Fruit fly (Drosophila melanogaster) whole organism, embryonic: Measurements from ENCODE around the gene Gycalpha99B.
A peak's percentile ranks its signal among the peaks of the same experiment; 100 is the strongest.

Source experiments
- Ada2b ChIP-seq: fragments of 200-800 bp; sonication (Bioruptor generic); IDR thresholded peaks from 2 replicates; pipeline ENCODE4 v1.3.6; 2022; ENCODE audit warnings: missing biosample characterization, missing genetic modification characterization
- Awh ChIP-seq: fragments of 200-800 bp; sonication (Bioruptor generic); IDR thresholded peaks from 2 replicates; pipeline ENCODE4, ENCODE4 v1.3.6; 2022; ENCODE audit warnings: missing biosample characterization, missing genetic modification characterization
- B-H2 ChIP-seq: fragments of 200-800 bp; sonication (Bioruptor generic); optimal IDR thresholded peaks from 2 replicates; lab custom pipeline; 2018; ENCODE audit warnings: missing biosample characterization, mild to moderate bottlenecking, missing genetic modification characterization
- CG10543 ChIP-seq: fragments of 200-800 bp; sonication (Bioruptor generic); optimal IDR thresholded peaks from 3 replicates; lab custom pipeline; 2017; ENCODE audit warnings: missing biosample characterization, mild to moderate bottlenecking, missing genetic modification characterization, moderate library complexity
- CG11398 ChIP-seq: fragments of 200-800 bp; sonication (Bioruptor generic); optimal IDR thresholded peaks from 2 replicates; lab custom pipeline; 2016; ENCODE audit warnings: missing biosample characterization, missing genetic modification characterization
- CG15073 ChIP-seq: fragments of 200-800 bp; sonication (Bioruptor generic); optimal IDR thresholded peaks from 2 replicates; lab custom pipeline; 2016; ENCODE audit warnings: missing biosample characterization, missing genetic modification characterization
- CG1602 ChIP-seq: fragments of 200-800 bp; sonication (Bioruptor generic); optimal IDR thresholded peaks from 3 replicates; lab custom pipeline; 2016; ENCODE audit warnings: missing biosample characterization, missing genetic modification characterization
- CG16779 ChIP-seq: fragments of 200-800 bp; sonication (Bioruptor generic); IDR thresholded peaks from 2 replicates; pipeline ENCODE4 v1.3.6; 2022; ENCODE audit warnings: missing biosample characterization, missing genetic modification characterization
- CG17802 ChIP-seq: fragments of 200-800 bp; sonication (Bioruptor generic); optimal IDR thresholded peaks from 2 replicates; lab custom pipeline; 2018; ENCODE audit warnings: missing biosample characterization, mild to moderate bottlenecking, missing genetic modification characterization, moderate library complexity
- CG31388 ChIP-seq: fragments of 200-800 bp; sonication (Bioruptor generic); optimal IDR thresholded peaks from 2 replicates; lab custom pipeline; 2016; ENCODE audit warnings: missing biosample characterization, missing genetic modification characterization
- CG32772 ChIP-seq: fragments of 200-800 bp; sonication (Bioruptor generic); IDR thresholded peaks from 2 replicates; pipeline ENCODE4 v1.3.6; 2022; ENCODE audit warnings: missing biosample characterization, missing genetic modification characterization
- CG34422 ChIP-seq: fragments of 200-800 bp; sonication (Bioruptor generic); IDR thresholded peaks from 3 replicates; pipeline ENCODE4 v1.3.6; 2022; ENCODE audit warnings: missing biosample characterization, missing genetic modification characterization
- CG3726 ChIP-seq: fragments of 200-800 bp; sonication (Bioruptor generic); IDR thresholded peaks from 3 replicates; pipeline ENCODE4, ENCODE4 v1.3.6; 2022; ENCODE audit warnings: missing biosample characterization, missing genetic modification characterization
- CG42726 ChIP-seq: fragments of 200-800 bp; sonication (Bioruptor generic); IDR thresholded peaks from 2 replicates; pipeline ENCODE4 v1.3.6; 2022; ENCODE audit warnings: missing biosample characterization, missing genetic modification characterization; ENCODE audit not compliant: partially characterized antibody
- CG4707 ChIP-seq: fragments of 200-800 bp; sonication (Bioruptor generic); optimal IDR thresholded peaks from 2 replicates; lab custom pipeline; 2018; ENCODE audit warnings: missing biosample characterization, mild to moderate bottlenecking, missing genetic modification characterization, moderate library complexity
- CG5180 ChIP-seq: fragments of 200-800 bp; sonication (Bioruptor generic); optimal IDR thresholded peaks from 3 replicates; lab custom pipeline; 2017; ENCODE audit warnings: missing biosample characterization, missing genetic modification characterization, mild to moderate bottlenecking, moderate library complexity, missing genetic modification reagents
- CG5953 ChIP-seq: fragments of 200-800 bp; sonication (Bioruptor generic); IDR thresholded peaks from 2 replicates; pipeline ENCODE4 v1.3.6; 2022; ENCODE audit warnings: missing biosample characterization, missing genetic modification characterization
- CG6791 ChIP-seq: fragments of 200-800 bp; sonication (Bioruptor generic); IDR thresholded peaks from 3 replicates; pipeline ENCODE4 v1.3.6; 2022; ENCODE audit warnings: missing biosample characterization, missing genetic modification characterization; ENCODE audit not compliant: partially characterized antibody
- CG9932 ChIP-seq: fragments of 200-800 bp; sonication (Bioruptor generic); IDR thresholded peaks from 2 replicates; pipeline ENCODE4 v1.3.6; 2022; ENCODE audit warnings: missing biosample characterization, missing genetic modification characterization
- CHES-1-like ChIP-seq: fragments of 200-800 bp; sonication (Bioruptor generic); optimal IDR thresholded peaks from 2 replicates; lab custom pipeline; 2016; ENCODE audit warnings: missing biosample characterization, missing genetic modification characterization
- Dbx ChIP-seq: fragments of 200-800 bp; sonication (Bioruptor generic); IDR thresholded peaks from 3 replicates; pipeline ENCODE4 v1.3.6; 2022; ENCODE audit warnings: missing biosample characterization, missing genetic modification characterization
- Dip2 ChIP-seq: fragments of 200-800 bp; sonication (Bioruptor generic); IDR thresholded peaks from 2 replicates; pipeline ENCODE4 v1.3.6; 2022; ENCODE audit warnings: missing biosample characterization, missing genetic modification characterization
- E2f1 ChIP-seq: fragments of 200-800 bp; sonication (Bioruptor generic); IDR thresholded peaks from 2 replicates; pipeline ENCODE4 v1.3.6; 2022; ENCODE audit warnings: missing biosample characterization, missing genetic modification characterization
- Ets97D ChIP-seq: fragments of 200-800 bp; sonication (Bioruptor generic); optimal IDR thresholded peaks from 3 replicates; lab custom pipeline; 2016; ENCODE audit warnings: missing biosample characterization, missing genetic modification characterization
- GATAe ChIP-seq: fragments of 200-800 bp; sonication (Bioruptor generic); conservative IDR thresholded peaks from 2 replicates; pipeline ENCODE4 v1.3.6; 2022; ENCODE audit warnings: missing biosample characterization, missing genetic modification characterization
- H2.0 ChIP-seq: fragments of 200-800 bp; sonication (Bioruptor generic); IDR thresholded peaks from 2 replicates; pipeline ENCODE4 v1.3.6; 2022; ENCODE audit warnings: missing biosample characterization, missing genetic modification characterization
- Jarid2 ChIP-seq: fragments of 200-800 bp; sonication (Bioruptor generic); optimal IDR thresholded peaks from 3 replicates; lab custom pipeline; 2017; ENCODE audit warnings: mild to moderate bottlenecking, missing biosample characterization, missing genetic modification reagents, missing genetic modification characterization
- Meics ChIP-seq: fragments of 200-800 bp; sonication (Bioruptor generic); optimal IDR thresholded peaks from 2 replicates; lab custom pipeline; 2017; ENCODE audit warnings: missing biosample characterization, mild to moderate bottlenecking, missing genetic modification characterization
- Mes4 ChIP-seq: fragments of 200-800 bp; sonication (Bioruptor generic); optimal IDR thresholded peaks from 2 replicates; lab custom pipeline; 2016; ENCODE audit warnings: missing biosample characterization, missing genetic modification characterization
- NC2β ChIP-seq: fragments of 200-800 bp; sonication (Bioruptor generic); optimal IDR thresholded peaks from 2 replicates; lab custom pipeline; 2016; ENCODE audit warnings: missing biosample characterization, missing genetic modification characterization
- NFAT ChIP-seq: fragments of 200-800 bp; sonication (Bioruptor generic); IDR thresholded peaks from 2 replicates; pipeline ENCODE4 v1.3.6; 2022; ENCODE audit warnings: missing biosample characterization, missing genetic modification characterization
- Stat92E ChIP-seq, 3 experiments: fragments of >200 bp in 2 of 3; fragments of 200-800 bp in 1 of 3; sonication (Bioruptor generic) in 1 of 3; optimal IDR thresholded peaks; 2 replicates each; lab custom pipeline; 2017 to 2019; ENCODE audit warnings: missing biosample characterization in 3 of 3, missing genetic modification characterization in 3 of 3, mild to moderate bottlenecking in 1 of 3, moderate library complexity in 1 of 3
- Usf ChIP-seq: fragments of 200-800 bp; sonication (Bioruptor generic); optimal IDR thresholded peaks from 2 replicates; lab custom pipeline; 2017; ENCODE audit warnings: missing genotype, missing biosample characterization, missing genetic modification characterization
- bbx ChIP-seq: fragments of 200-800 bp; sonication (Bioruptor generic); IDR thresholded peaks from 2 replicates; pipeline ENCODE4 v1.3.6; 2022; ENCODE audit warnings: missing biosample characterization, missing genetic modification characterization; ENCODE audit not compliant: partially characterized antibody
- cas ChIP-seq: fragments of 200-800 bp; sonication (Bioruptor generic); IDR thresholded peaks from 2 replicates; pipeline ENCODE4 v1.3.6; 2022; ENCODE audit warnings: missing biosample characterization, missing genetic modification characterization
- caup ChIP-seq: fragments of 200-800 bp; sonication (Bioruptor generic); optimal IDR thresholded peaks from 3 replicates; lab custom pipeline; 2017; ENCODE audit warnings: missing biosample characterization, mild to moderate bottlenecking, missing genetic modification characterization, moderate library complexity; ENCODE audit not compliant: severe bottlenecking
- chif ChIP-seq, 2 experiments: fragments of 200-800 bp; sonication (Bioruptor generic); optimal IDR thresholded peaks; 3 replicates each; lab custom pipeline; 2016; ENCODE audit warnings: missing biosample characterization in 2 of 2, missing genetic modification characterization in 2 of 2
- eve ChIP-seq, 2 experiments: fragments of >200 bp; optimal IDR thresholded peaks; 2 replicates each; lab custom pipeline; 2017; ENCODE audit warnings: missing biosample characterization in 2 of 2, missing genetic modification characterization in 2 of 2
- gcm ChIP-seq: fragments of 200-800 bp; sonication (Bioruptor generic); optimal IDR thresholded peaks from 2 replicates; lab custom pipeline; 2019; ENCODE audit warnings: missing biosample characterization, mild to moderate bottlenecking, missing genetic modification characterization, moderate library complexity
- grau ChIP-seq: fragments of 200-800 bp; optimal IDR thresholded peaks from 3 replicates; lab custom pipeline; 2019; ENCODE audit warnings: missing biosample characterization, mild to moderate bottlenecking, missing genetic modification characterization, moderate library complexity
- grn ChIP-seq: fragments of 200-800 bp; sonication (Bioruptor generic); optimal IDR thresholded peaks from 3 replicates; lab custom pipeline; 2017; ENCODE audit warnings: missing biosample characterization, missing genetic modification characterization
- h ChIP-seq: fragments of >200 bp; optimal IDR thresholded peaks from 2 replicates; lab custom pipeline; 2017
- ind ChIP-seq: fragments of 200-800 bp; sonication (Bioruptor generic); optimal IDR thresholded peaks from 3 replicates; lab custom pipeline; 2016; ENCODE audit warnings: missing biosample characterization, missing genetic modification characterization
- inv ChIP-seq: fragments of 200-800 bp; sonication (Bioruptor generic); IDR thresholded peaks from 2 replicates; pipeline ENCODE4 v1.3.6; 2022; ENCODE audit warnings: missing biosample characterization, missing genetic modification characterization; ENCODE audit not compliant: partially characterized antibody
- ken ChIP-seq: fragments of 200-800 bp; sonication (Bioruptor generic); IDR thresholded peaks from 3 replicates; pipeline ENCODE4 v1.3.6; 2022; ENCODE audit warnings: missing biosample characterization, missing genetic modification characterization
- mirr ChIP-seq: fragments of 200-800 bp; sonication (Bioruptor generic); optimal IDR thresholded peaks from 3 replicates; lab custom pipeline; 2018; ENCODE audit warnings: missing biosample characterization, mild to moderate bottlenecking, missing genetic modification characterization
- pfk ChIP-seq: fragments of 200-800 bp; sonication (Bioruptor generic); optimal IDR thresholded peaks from 2 replicates; lab custom pipeline; 2018; ENCODE audit warnings: missing biosample characterization, mild to moderate bottlenecking, missing genetic modification characterization, moderate library complexity
- phol ChIP-seq: fragments of 200-800 bp; sonication (Bioruptor generic); optimal IDR thresholded peaks from 3 replicates; lab custom pipeline; 2018; ENCODE audit warnings: missing biosample characterization, mild to moderate bottlenecking, missing genetic modification characterization, moderate library complexity
- sc ChIP-seq, 3 experiments: fragments of >200 bp in 2 of 3; fragments of 200-800 bp in 1 of 3; sonication (Bioruptor generic) in 1 of 3; optimal IDR thresholded peaks; 2 replicates in 2 of 3; 3 replicates in 1 of 3; lab custom pipeline; 2017; ENCODE audit warnings: mild to moderate bottlenecking in 1 of 3, missing biosample characterization in 1 of 3, missing genetic modification characterization in 1 of 3, missing genetic modification reagents in 1 of 3
- sug ChIP-seq: fragments of 200-800 bp; optimal IDR thresholded peaks from 2 replicates; lab custom pipeline; 2019; ENCODE audit warnings: missing biosample characterization, mild to moderate bottlenecking, missing genetic modification characterization, moderate library complexity
- toy ChIP-seq: fragments of 200-800 bp; sonication (Bioruptor generic); IDR thresholded peaks from 2 replicates; pipeline ENCODE4 v1.3.6; 2022; ENCODE audit warnings: missing biosample characterization, missing genetic modification characterization
- zen2 ChIP-seq: fragments of 200-800 bp; sonication (Bioruptor generic); IDR thresholded peaks from 3 replicates; pipeline ENCODE4 v1.3.6; 2022; ENCODE audit warnings: missing biosample characterization, missing genetic modification characterization; ENCODE audit not compliant: partially characterized antibody

Gycalpha99B gene

DNA sequence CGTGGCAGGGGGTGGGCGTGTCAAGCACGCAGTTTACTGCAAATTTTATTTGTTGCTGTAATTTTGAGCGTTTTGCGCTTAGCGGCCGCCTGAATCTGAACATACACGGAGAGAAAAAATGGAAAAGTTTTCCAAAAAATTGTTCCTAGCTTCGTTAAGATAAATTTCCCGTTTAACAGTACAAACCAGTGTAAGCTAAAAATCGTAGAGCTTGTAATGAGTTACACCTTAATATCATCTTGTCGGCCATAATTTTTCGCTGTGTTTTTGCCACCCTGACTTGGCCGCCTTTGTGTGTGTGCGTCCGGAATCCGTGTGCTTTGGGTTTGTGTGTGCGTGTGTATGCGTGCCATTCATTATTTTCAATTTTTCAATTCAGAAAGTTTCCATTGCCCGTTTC is 30.8 kb upstream of the Gycalpha99B start (continued):
- TF ChIP-seq CG1602 (no peak), CG34422 (no peak), CHES-1-like (peak; percentile 22), grn (no peak), CG17802 (tag; lab: Kevin White, UChicago) (no peak), CG15073 (GFP tag; lab: Kevin White, UChicago) (no peak), CG11398 (GFP tag; lab: Kevin White, UChicago) (no peak), zen2 (GFP tag; lab: Robert Waterston, UW) (no peak), ind (GFP tag; lab: Kevin White, UChicago) (peak; percentile 43), toy (GFP tag; lab: Robert Waterston, UW) (no peak), chif (GFP tag; optimal IDR thresholded peaks at IDR 0.05; lab: Kevin White, UChicago) (no peak), Mes4 (GFP tag; lab: Kevin White, UChicago) (no peak), CG31388 (GFP tag; lab: Kevin White, UChicago) (no peak), gcm (GFP tag; lab: Kevin White, UChicago) (no peak), eve (GFP tag; optimal IDR thresholded peaks at IDR 0.05; lab: Kevin White, UChicago) (no peak), Dbx (0 out of 3 replicates have a peak, but pooled peaks have one; percentile 65), ken (GFP tag; lab: Robert Waterston, UW) (no peak), CG42726 (GFP tag; lab: Robert Waterston, UW) (no peak), h (lab: Kevin White, UChicago) (no peak), pfk (no peak), sc (optimal IDR thresholded peaks at IDR 0.05; lab: Kevin White, UChicago) (no peak), sc (GFP tag; optimal IDR thresholded peaks at IDR 0.05; lab: Kevin White, UChicago) (no peak), Usf (GFP tag; lab: Kevin White, UChicago) (no peak), cas (GFP tag; lab: Robert Waterston, UW) (no peak), CG32772 (GFP tag; lab: Robert Waterston, UW) (peak; percentile 28; the same call in 1 of the 2 replicates), NC2β (GFP tag; lab: Kevin White, UChicago) (no peak), Dip2 (GFP tag; lab: Robert Waterston, UW) (no peak), Ada2b (GFP tag; lab: Robert Waterston, UW) (peak; percentile 59), CG3726 (no peak), CG5953 (GFP tag; lab: Robert Waterston, UW) (no peak), B-H2 (GFP tag; lab: Kevin White, UChicago) (no peak), inv (no peak), Ets97D (GFP tag; lab: Kevin White, UChicago) (no peak), NFAT (GFP tag; lab: Robert Waterston, UW) (no peak), grau (peak; percentile 39)

DNA sequence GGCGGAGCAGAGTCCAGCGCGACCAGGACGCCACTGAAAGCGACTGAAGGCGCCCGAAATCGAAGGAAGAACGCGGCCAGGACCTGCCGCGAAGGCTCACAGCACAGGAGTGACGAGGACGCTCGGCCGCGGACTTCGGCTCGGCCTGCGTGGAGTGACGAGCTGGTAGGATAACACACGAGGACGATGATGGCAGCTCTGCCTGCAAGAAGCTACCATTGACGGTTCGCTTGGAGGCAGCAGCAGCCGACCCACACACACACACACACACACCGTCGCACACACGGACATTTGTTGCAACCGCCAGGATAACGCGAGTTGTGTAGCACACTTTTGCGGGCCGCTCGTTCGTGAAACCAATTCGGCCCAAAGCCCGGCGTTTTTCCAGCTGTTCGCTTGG is 22.4 kb upstream of the Gycalpha99B start, which contains the start of gene Dop1R2:
Dop1R2 (minus strand) TSS at position 35 of the 400 bp plus-strand sequence.
- TF ChIP-seq mirr (GFP tag; lab: Kevin White, UChicago): no peak
- TF ChIP-seq phol (tag; lab: Kevin White, UChicago): no peak
- peak; percentile 23; the same call in 1 of the 2 replicates for TF ChIP-seq E2f1 (GFP tag; lab: Robert Waterston, UW)
- no peak for TF ChIP-seq CG4707 (GFP tag; lab: Kevin White, UChicago)
- no peak for TF ChIP-seq CG16779 (GFP tag; lab: Robert Waterston, UW)
- no peak for TF ChIP-seq GATAe (GFP tag; lab: Robert Waterston, UW)
- TF ChIP-seq inv: no peak
- TF ChIP-seq H2.0 (GFP tag; lab: Robert Waterston, UW): no peak
- TF ChIP-seq NFAT (GFP tag; lab: Robert Waterston, UW): no peak
- TF ChIP-seq sug (tag; lab: Kevin White, UChicago): no peak
- TF ChIP-seq CG9932 (GFP tag; lab: Robert Waterston, UW): peak; percentile 43
- no peak for TF ChIP-seq CG6791 (GFP tag; lab: Robert Waterston, UW)
- no peak for TF ChIP-seq caup (GFP tag; lab: Kevin White, UChicago)
- no peak for TF ChIP-seq Meics (GFP tag; lab: Kevin White, UChicago)
- TF ChIP-seq bbx (GFP tag; lab: Robert Waterston, UW): no peak
- TF ChIP-seq CG5180: peak; percentile 59
- TF ChIP-seq Awh: no peak
- TF ChIP-seq Stat92E (GFP tag; optimal IDR thresholded peaks at IDR 0.05; lab: Kevin White, UChicago): no peak
- peak; percentile 8 for TF ChIP-seq CG10543 (GFP tag; lab: Kevin White, UChicago)
- TF ChIP-seq Jarid2 (GFP tag; lab: Kevin White, UChicago): peak; percentile 0
